Fruit fly (Drosophila melanogaster): ENCODE data around the gene bbx.
A peak's percentile ranks its signal among the peaks of the same experiment; 100 is the strongest.

bbx gene

dm6 chrX:21375595-21376047 lies 12.8 kb downstream of the bbx start (continued):
- TF ChIP-seq CG18262 (tag; optimal IDR thresholded peaks at IDR 0.05): peak; percentile 47
- peak; percentile 63 for TF ChIP-seq slbo (GFP tag; IDR thresholded peaks at IDR 0.05)
- no peak for TF ChIP-seq btn (GFP tag; optimal IDR thresholded peaks at IDR 0.05)
- TF ChIP-seq gt (GFP tag; IDR thresholded peaks at IDR 0.05): no peak
- peak; percentile 69 for TF ChIP-seq CG9932 (GFP tag; IDR thresholded peaks at IDR 0.05)
- peak; percentile 70 for TF ChIP-seq CG7556 (GFP tag; optimal IDR thresholded peaks at IDR 0.05)
- no peak for TF ChIP-seq CG16815 (GFP tag; optimal IDR thresholded peaks at IDR 0.05)
- peak; percentile 75 for TF ChIP-seq CG2678 (tag; optimal IDR thresholded peaks at IDR 0.05)
- no peak for TF ChIP-seq ttk (GFP tag; IDR thresholded peaks at IDR 0.05)
- TF ChIP-seq CG11696 (GFP tag; IDR thresholded peaks at IDR 0.05): no peak
- TF ChIP-seq Atf6 (GFP tag; IDR thresholded peaks at IDR 0.05): no peak
- peak; percentile 40 for TF ChIP-seq Hr3 (GFP tag; optimal IDR thresholded peaks at IDR 0.05)
- peak; percentile 46; the same call in 1 of the 2 replicates for TF ChIP-seq vvl (GFP tag; IDR thresholded peaks at IDR 0.05)
- TF ChIP-seq CG32532 (GFP tag; IDR thresholded peaks at IDR 0.05): peak; percentile 59
- peak; percentile 37 for TF ChIP-seq bcd (GFP tag; optimal IDR thresholded peaks at IDR 0.05)
- TF ChIP-seq CG18764 (GFP tag; optimal IDR thresholded peaks at IDR 0.05): no peak
- no peak for TF ChIP-seq CG6765 (GFP tag; optimal IDR thresholded peaks at IDR 0.05)
- no peak for TF ChIP-seq CG14860 (GFP tag; IDR thresholded peaks at IDR 0.05; ENCODE audit: partially characterized antibody)
- peak; percentile 43; the same call in 1 of the 2 replicates for TF ChIP-seq CG6689 (GFP tag; IDR thresholded peaks at IDR 0.05)
- TF ChIP-seq CG8765 (GFP tag; IDR thresholded peaks at IDR 0.05): no peak
- peak; percentile 11 for TF ChIP-seq CG15011 (GFP tag; optimal IDR thresholded peaks at IDR 0.05)
- no peak for TF ChIP-seq BEAF-32 (GFP tag; optimal IDR thresholded peaks at IDR 0.05)
- TF ChIP-seq Ada2b (GFP tag; IDR thresholded peaks at IDR 0.05): no peak
- no peak for TF ChIP-seq gfzf (GFP tag; optimal IDR thresholded peaks at IDR 0.05)
- no peak for TF ChIP-seq H15 (GFP tag; IDR thresholded peaks at IDR 0.05)
- TF ChIP-seq hb (GFP tag; IDR thresholded peaks at IDR 0.05; ENCODE audit: partially characterized antibody): no peak
- TF ChIP-seq al (GFP tag; IDR thresholded peaks at IDR 0.05): 0 out of 2 replicates have a peak, but pooled peaks have one; percentile 24
- peak; percentile 18 for TF ChIP-seq odd (GFP tag; optimal IDR thresholded peaks at IDR 0.05)
- no peak for TF ChIP-seq peb (GFP tag; IDR thresholded peaks at IDR 0.05)
- TF ChIP-seq CG6813 (GFP tag; optimal IDR thresholded peaks at IDR 0.05): peak; percentile 19
- TF ChIP-seq tup (GFP tag; optimal IDR thresholded peaks at IDR 0.05): no peak
- no peak for TF ChIP-seq TFAM (GFP tag; optimal IDR thresholded peaks at IDR 0.05)
- TF ChIP-seq gem (tag; optimal IDR thresholded peaks at IDR 0.05): peak; percentile 75
- no peak for TF ChIP-seq CG8359 (GFP tag; optimal IDR thresholded peaks at IDR 0.05; ENCODE audit: borderline replicate concordance)
- peak; percentile 31 for TF ChIP-seq ind (GFP tag; optimal IDR thresholded peaks at IDR 0.05)
- TF ChIP-seq CG7372 (GFP tag; IDR thresholded peaks at IDR 0.05): no peak
- TF ChIP-seq Mad (GFP tag; optimal IDR thresholded peaks at IDR 0.05): no peak
- peak; percentile 26; the same call in 1 of the 2 replicates for TF ChIP-seq E2f2 (GFP tag; IDR thresholded peaks at IDR 0.05)
- no peak for TF ChIP-seq CG4404 (GFP tag; IDR thresholded peaks at IDR 0.05)
- no peak for TF ChIP-seq slp2 (GFP tag; optimal IDR thresholded peaks at IDR 0.05)
- 0 out of 3 replicates have a peak, but pooled peaks have one; percentile 42 for TF ChIP-seq Mrtf (GFP tag; IDR thresholded peaks at IDR 0.05)
- TF ChIP-seq gce (GFP tag; IDR thresholded peaks at IDR 0.05): no peak
- no peak for TF ChIP-seq CG13123 (GFP tag; optimal IDR thresholded peaks at IDR 0.05)
- no peak for TF ChIP-seq pita (GFP tag; optimal IDR thresholded peaks at IDR 0.05)
- peak; percentile 24 for TF ChIP-seq CG10979 (tag; optimal IDR thresholded peaks at IDR 0.05)
- peak; percentile 28 for TF ChIP-seq CG9437 (GFP tag; optimal IDR thresholded peaks at IDR 0.05)
- no peak for TF ChIP-seq B-H2 (GFP tag; optimal IDR thresholded peaks at IDR 0.05)
- TF ChIP-seq dmrt99B (tag; optimal IDR thresholded peaks at IDR 0.05): peak; percentile 64
- TF ChIP-seq pzg (GFP tag; optimal IDR thresholded peaks at IDR 0.05): no peak
- no peak for TF ChIP-seq slou (GFP tag; optimal IDR thresholded peaks at IDR 0.05)
- no peak for TF ChIP-seq bab2 (GFP tag; optimal IDR thresholded peaks at IDR 0.05)

Data from whole organism, embryonic.